Fruit fly (Drosophila melanogaster) whole organism, embryonic: ENCODE data around the gene hfp.
A peak's percentile ranks its signal among the peaks of the same experiment; 100 is the strongest.

Experiments
- CG10209 ChIP-seq: fragments of 200-800 bp; sonication (Bioruptor generic); optimal IDR thresholded peaks from 3 replicates; lab custom pipeline; 2017; ENCODE audit warnings: missing biosample characterization, mild to moderate bottlenecking, missing genetic modification characterization, missing genetic modification reagents
- CG11723 ChIP-seq: fragments of 200-800 bp; sonication (Bioruptor generic); optimal IDR thresholded peaks from 2 replicates; lab custom pipeline; 2017; ENCODE audit warnings: missing biosample characterization, mild to moderate bottlenecking, missing genetic modification characterization
- CG1529 ChIP-seq: fragments of 200-800 bp; sonication (Bioruptor generic); optimal IDR thresholded peaks from 3 replicates; lab custom pipeline; 2018; ENCODE audit warnings: missing biosample characterization, missing genetic modification characterization
- CG16813 ChIP-seq: fragments of 200-800 bp; sonication (Bioruptor generic); IDR thresholded peaks from 3 replicates; pipeline ENCODE4 v1.3.6; 2022; ENCODE audit warnings: missing biosample characterization, missing genetic modification characterization; ENCODE audit not compliant: partially characterized antibody
- CG17568 ChIP-seq: fragments of 200-800 bp; sonication (Bioruptor generic); optimal IDR thresholded peaks from 2 replicates; lab custom pipeline; 2018; ENCODE audit warnings: missing biosample characterization, mild to moderate bottlenecking, missing genetic modification characterization, moderate library complexity
- CG18599 ChIP-seq: fragments of 200-800 bp; sonication (Bioruptor generic); optimal IDR thresholded peaks from 3 replicates; lab custom pipeline; 2017; ENCODE audit warnings: missing biosample characterization, missing genetic modification characterization, mild to moderate bottlenecking, moderate library complexity, missing genetic modification reagents
- CG30403 ChIP-seq: fragments of 200-800 bp; sonication (Bioruptor generic); optimal IDR thresholded peaks from 3 replicates; lab custom pipeline; 2016; ENCODE audit warnings: missing biosample characterization, missing genetic modification characterization
- CG31365 ChIP-seq: fragments of 200-800 bp; sonication (Bioruptor generic); optimal IDR thresholded peaks from 2 replicates; lab custom pipeline; 2018; ENCODE audit warnings: missing biosample characterization, mild to moderate bottlenecking, missing genetic modification characterization
- CG3847 ChIP-seq: fragments of 200-800 bp; sonication (Bioruptor generic); IDR thresholded peaks from 2 replicates; pipeline ENCODE4 v1.3.6; 2022; ENCODE audit warnings: missing biosample characterization, missing genetic modification characterization
- CG7357 ChIP-seq: fragments of 200-800 bp; sonication (Bioruptor generic); IDR thresholded peaks from 3 replicates; pipeline ENCODE4 v1.3.6; 2022; ENCODE audit warnings: missing biosample characterization, missing genetic modification characterization
- CG8359 ChIP-seq: fragments of 200-800 bp; sonication (Bioruptor generic); optimal IDR thresholded peaks from 2 replicates; lab custom pipeline; 2017; ENCODE audit warnings: missing biosample characterization, mild to moderate bottlenecking, missing genetic modification characterization, borderline replicate concordance
- CG8944 ChIP-seq: fragments of 200-800 bp; sonication (Bioruptor generic); optimal IDR thresholded peaks from 3 replicates; lab custom pipeline; 2016; ENCODE audit warnings: missing biosample characterization, missing genetic modification characterization
- CG9437 ChIP-seq: fragments of 200-800 bp; sonication (Bioruptor generic); optimal IDR thresholded peaks from 2 replicates; lab custom pipeline; 2018; ENCODE audit warnings: missing biosample characterization, mild to moderate bottlenecking, missing genetic modification characterization
- D19A ChIP-seq: fragments of 200-800 bp; optimal IDR thresholded peaks from 3 replicates; lab custom pipeline; 2019; ENCODE audit warnings: missing biosample characterization, mild to moderate bottlenecking, missing genetic modification characterization, moderate library complexity
- Dbx ChIP-seq: fragments of 200-800 bp; sonication (Bioruptor generic); IDR thresholded peaks from 3 replicates; pipeline ENCODE4 v1.3.6; 2022; ENCODE audit warnings: missing biosample characterization, missing genetic modification characterization
- Dek ChIP-seq: fragments of 200-800 bp; sonication (Bioruptor generic); optimal IDR thresholded peaks from 3 replicates; lab custom pipeline; 2019; ENCODE audit warnings: missing biosample characterization, mild to moderate bottlenecking, missing genetic modification characterization, moderate library complexity
- Dfd ChIP-seq, 2 experiments: fragments of >200 bp; optimal IDR thresholded peaks; 2 replicates each; lab custom pipeline; 2017; ENCODE audit warnings: missing biosample characterization in 2 of 2, missing genetic modification characterization in 2 of 2
- Elba2 ChIP-seq: fragments of 200-800 bp; sonication (Bioruptor generic); optimal IDR thresholded peaks from 3 replicates; lab custom pipeline; 2016; ENCODE audit warnings: missing biosample characterization, missing genetic modification characterization
- Ets65A ChIP-seq: fragments of 200-800 bp; sonication (Bioruptor generic); peaks from one replicate; lab custom pipeline; 2016; ENCODE audit warnings: missing biosample characterization, missing genetic modification characterization
- Hr39 ChIP-seq: fragments of >200 bp; optimal IDR thresholded peaks from 2 replicates; lab custom pipeline; 2017
- Kr ChIP-seq: fragments of 200-800 bp; sonication (Bioruptor generic); optimal IDR thresholded peaks from 2 replicates; lab custom pipeline; 2017; ENCODE audit warnings: missing biosample characterization, mild to moderate bottlenecking, missing genetic modification characterization
- Med ChIP-seq: fragments of 200-800 bp; sonication (Bioruptor generic); peaks from one replicate; lab custom pipeline; 2016; ENCODE audit warnings: missing biosample characterization, missing genetic modification characterization, mild to moderate bottlenecking, inconsistent platforms, moderate library complexity
- Meics ChIP-seq: fragments of 200-800 bp; sonication (Bioruptor generic); optimal IDR thresholded peaks from 2 replicates; lab custom pipeline; 2017; ENCODE audit warnings: missing biosample characterization, mild to moderate bottlenecking, missing genetic modification characterization
- Myb ChIP-seq: fragments of 200-800 bp; sonication (Bioruptor generic); optimal IDR thresholded peaks from 2 replicates; lab custom pipeline; 2016; ENCODE audit warnings: missing biosample characterization, missing genetic modification characterization
- Poxn ChIP-seq: fragments of 200-800 bp; sonication (Bioruptor generic); IDR thresholded peaks from 2 replicates; pipeline ENCODE4 v1.3.6; 2022; ENCODE audit warnings: missing biosample characterization, missing genetic modification characterization
- caup ChIP-seq: fragments of 200-800 bp; sonication (Bioruptor generic); optimal IDR thresholded peaks from 3 replicates; lab custom pipeline; 2017; ENCODE audit warnings: missing biosample characterization, mild to moderate bottlenecking, missing genetic modification characterization, moderate library complexity; ENCODE audit not compliant: severe bottlenecking
- chif ChIP-seq, 2 experiments: fragments of 200-800 bp; sonication (Bioruptor generic); optimal IDR thresholded peaks; 3 replicates each; lab custom pipeline; 2016; ENCODE audit warnings: missing biosample characterization in 2 of 2, missing genetic modification characterization in 2 of 2
- crol ChIP-seq: fragments of 200-800 bp; sonication (Bioruptor generic); IDR thresholded peaks from 2 replicates; pipeline ENCODE4 v1.3.6; 2022; ENCODE audit warnings: missing biosample characterization, missing genetic modification characterization
- danr ChIP-seq: fragments of 200-800 bp; sonication (Bioruptor generic); IDR thresholded peaks from 2 replicates; pipeline ENCODE4 v1.3.6; 2022; ENCODE audit warnings: missing biosample characterization, missing genetic modification characterization
- fu2 ChIP-seq: fragments of 200-800 bp; sonication (Bioruptor generic); optimal IDR thresholded peaks from 2 replicates; lab custom pipeline; 2016; ENCODE audit warnings: missing biosample characterization, missing genetic modification characterization
- gcm ChIP-seq: fragments of 200-800 bp; sonication (Bioruptor generic); optimal IDR thresholded peaks from 2 replicates; lab custom pipeline; 2019; ENCODE audit warnings: missing biosample characterization, mild to moderate bottlenecking, missing genetic modification characterization, moderate library complexity
- grau ChIP-seq: fragments of 200-800 bp; optimal IDR thresholded peaks from 3 replicates; lab custom pipeline; 2019; ENCODE audit warnings: missing biosample characterization, mild to moderate bottlenecking, missing genetic modification characterization, moderate library complexity
- gsb-n ChIP-seq: fragments of 200-800 bp; sonication (Bioruptor generic); optimal IDR thresholded peaks from 3 replicates; lab custom pipeline; 2018; ENCODE audit warnings: missing biosample characterization, mild to moderate bottlenecking, missing genetic modification characterization
- ind ChIP-seq: fragments of 200-800 bp; sonication (Bioruptor generic); optimal IDR thresholded peaks from 3 replicates; lab custom pipeline; 2016; ENCODE audit warnings: missing biosample characterization, missing genetic modification characterization
- klu ChIP-seq: fragments of 200-800 bp; sonication (Bioruptor generic); IDR thresholded peaks from 2 replicates; pipeline ENCODE4 v1.3.6; 2022; ENCODE audit warnings: missing biosample characterization, missing genetic modification characterization
- nerfin-2 ChIP-seq: fragments of 200-800 bp; sonication (Bioruptor generic); IDR thresholded peaks from 2 replicates; pipeline ENCODE4 v1.3.6; 2022; ENCODE audit warnings: missing biosample characterization, missing genetic modification characterization; ENCODE audit not compliant: partially characterized antibody
- phol ChIP-seq: fragments of 200-800 bp; sonication (Bioruptor generic); optimal IDR thresholded peaks from 3 replicates; lab custom pipeline; 2018; ENCODE audit warnings: missing biosample characterization, mild to moderate bottlenecking, missing genetic modification characterization, moderate library complexity
- pita ChIP-seq: fragments of 200-800 bp; sonication (Bioruptor generic); optimal IDR thresholded peaks from 2 replicates; lab custom pipeline; 2017; ENCODE audit warnings: missing biosample characterization, mild to moderate bottlenecking, missing genetic modification characterization
- prd ChIP-seq, 3 experiments: fragments of >200 bp in 2 of 3; fragments of 200-800 bp in 1 of 3; sonication (Bioruptor generic) in 1 of 3; optimal IDR thresholded peaks in 2 of 3; IDR thresholded peaks in 1 of 3; 2 replicates in 2 of 3; 3 replicates in 1 of 3; pipeline versions ENCODE4 v1.3.6 to Lab custom; 2017 to 2022; ENCODE audit warnings: missing biosample characterization in 1 of 3, missing genetic modification characterization in 1 of 3
- scrt ChIP-seq: fragments of 200-800 bp; sonication (Bioruptor generic); optimal IDR thresholded peaks from 2 replicates; lab custom pipeline; 2018; ENCODE audit warnings: missing biosample characterization, mild to moderate bottlenecking, missing genetic modification characterization, moderate library complexity
- shn ChIP-seq: fragments of 200-800 bp; sonication (Bioruptor generic); optimal IDR thresholded peaks from 3 replicates; lab custom pipeline; 2016; ENCODE audit warnings: missing biosample characterization, missing genetic modification characterization
- slbo ChIP-seq: fragments of 200-800 bp; sonication (Bioruptor generic); IDR thresholded peaks from 2 replicates; pipeline ENCODE4 v1.3.6; 2022; ENCODE audit warnings: missing biosample characterization, missing genetic modification characterization
- ssp ChIP-seq: fragments of 200-800 bp; sonication (Bioruptor generic); IDR thresholded peaks from 2 replicates; pipeline ENCODE4 v1.3.6; 2022; ENCODE audit warnings: missing biosample characterization, missing genetic modification characterization
- twi ChIP-seq: fragments of 200-800 bp; optimal IDR thresholded peaks from 2 replicates; lab custom pipeline; 2019; ENCODE audit warnings: missing biosample characterization, mild to moderate bottlenecking, missing genetic modification characterization, moderate library complexity
- unc-4 ChIP-seq: fragments of 200-800 bp; sonication (Bioruptor generic); IDR thresholded peaks from 2 replicates; pipeline ENCODE4 v1.3.6; 2022; ENCODE audit warnings: missing biosample characterization, missing genetic modification characterization; ENCODE audit not compliant: partially characterized antibody

hfp gene

DNA sequence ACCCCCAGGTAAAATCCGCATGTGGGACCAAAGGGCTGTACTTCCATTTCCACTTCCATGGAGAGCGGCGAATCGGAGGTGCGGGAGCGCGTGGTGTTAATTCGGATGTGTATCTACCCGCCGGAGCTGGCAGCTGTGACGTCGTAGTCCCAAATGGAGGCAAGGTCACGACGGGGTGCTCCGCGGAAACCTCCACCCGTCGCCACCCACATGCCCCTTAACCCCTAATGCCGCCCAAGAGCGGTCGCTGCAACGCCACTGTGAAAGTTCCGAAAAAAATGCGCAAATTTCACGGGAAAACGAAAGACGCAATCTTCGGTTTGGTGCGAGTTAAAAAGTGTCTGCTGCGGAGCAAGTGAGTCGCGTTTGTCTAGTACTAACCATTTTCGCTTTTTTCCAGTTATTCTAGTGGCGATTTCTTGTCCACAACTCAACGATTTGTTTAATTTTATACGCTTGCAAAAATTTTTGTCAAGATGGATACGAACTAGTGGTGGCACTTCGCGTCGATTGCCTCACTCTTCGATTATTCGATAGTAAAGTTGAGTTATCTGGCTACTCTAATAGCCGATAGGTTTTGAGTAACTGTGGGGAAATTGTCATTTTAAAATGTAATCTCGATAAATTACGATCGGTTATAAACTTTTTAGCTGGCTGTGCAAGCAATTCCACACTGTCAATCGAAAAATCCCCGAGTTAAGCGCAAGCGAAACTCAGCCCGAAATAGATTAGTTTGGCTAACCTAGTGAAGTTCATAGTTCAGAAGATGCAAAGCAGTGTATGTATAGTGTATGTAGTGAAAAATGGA lies at the start of gene hfp, which contains the start of gene Psa (continued):
- no peak for TF ChIP-seq CG1529 (GFP tag; lab: Kevin White, UChicago)
- TF ChIP-seq CG17568 (GFP tag; lab: Kevin White, UChicago), result no peak
- no peak for TF ChIP-seq twi
- no peak for TF ChIP-seq CG8359
- TF ChIP-seq Kr (GFP tag; lab: Kevin White, UChicago), result no peak
- TF ChIP-seq phol (tag; lab: Kevin White, UChicago), result peak; percentile 91
- no peak for TF ChIP-seq CG18599 (GFP tag; lab: Kevin White, UChicago)
- TF ChIP-seq ind, result no peak
- peak; percentile 7 for TF ChIP-seq grau (tag; lab: Kevin White, UChicago)
- no peak for TF ChIP-seq chif (GFP tag; optimal IDR thresholded peaks at IDR 0.05; lab: Kevin White, UChicago)
- no peak for TF ChIP-seq pita (GFP tag; lab: Kevin White, UChicago)
- no peak for TF ChIP-seq Dek (tag; lab: Kevin White, UChicago)
- no peak for TF ChIP-seq Poxn (GFP tag; lab: Robert Waterston, UW)
- peak; percentile 62 for TF ChIP-seq unc-4 (GFP tag; lab: Robert Waterston, UW)
- peak; percentile 60; the same call in 1 of the 2 replicates for TF ChIP-seq nerfin-2 (GFP tag; lab: Robert Waterston, UW)
- TF ChIP-seq klu (GFP tag; lab: Robert Waterston, UW), result no peak
- peak; percentile 18 for TF ChIP-seq D19A (tag; lab: Kevin White, UChicago)
- no peak for TF ChIP-seq CG11723 (GFP tag; lab: Kevin White, UChicago)
- no peak for TF ChIP-seq gcm (GFP tag; lab: Kevin White, UChicago)
- no peak for TF ChIP-seq CG9437 (GFP tag; lab: Kevin White, UChicago)
- peak; percentile 53 for TF ChIP-seq Med (GFP tag; lab: Kevin White, UChicago)
- TF ChIP-seq CG30403 (GFP tag; lab: Kevin White, UChicago), result no peak
- TF ChIP-seq CG8944, result no peak
- no peak for TF ChIP-seq fu2 (GFP tag; lab: Kevin White, UChicago)
- no peak for TF ChIP-seq CG10209 (GFP tag; lab: Kevin White, UChicago)
- TF ChIP-seq, all 482 proteins: peak for 80

DNA sequence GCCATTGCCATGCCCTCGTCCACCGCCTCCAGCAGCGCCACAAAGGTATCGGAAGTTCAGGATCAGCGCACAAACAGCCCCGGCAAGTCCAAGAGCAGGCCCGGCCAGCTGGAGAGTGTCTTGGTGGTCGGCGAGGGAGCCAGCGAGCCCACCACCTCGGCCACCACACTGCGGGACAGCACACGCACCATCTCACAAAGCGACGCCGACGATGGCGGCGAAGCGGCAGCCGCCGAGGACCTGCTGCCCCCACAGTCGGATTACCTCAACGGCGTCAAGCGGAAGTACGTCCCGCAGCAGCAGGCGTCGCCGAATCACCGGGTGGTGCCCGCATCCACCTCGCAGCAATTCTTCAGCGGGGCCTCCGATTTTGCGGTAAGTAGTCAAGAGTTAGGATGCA lies 48.5 kb upstream of the hfp start:
- no peak for TF ChIP-seq danr
- TF ChIP-seq crol, result no peak
- TF ChIP-seq Myb (GFP tag; lab: Kevin White, UChicago), result no peak
- no peak for TF ChIP-seq prd (optimal IDR thresholded peaks at IDR 0.05; lab: Kevin White, UChicago)
- TF ChIP-seq prd (GFP tag; IDR thresholded peaks at IDR 0.05; lab: Robert Waterston, UW), result no peak
- no peak for TF ChIP-seq Meics (GFP tag; lab: Kevin White, UChicago)
- 0 out of 2 replicates have a peak, but pooled peaks have one; percentile 9 for TF ChIP-seq slbo (GFP tag; lab: Robert Waterston, UW)
- TF ChIP-seq scrt (GFP tag; lab: Kevin White, UChicago), result no peak
- TF ChIP-seq CG31365 (tag; lab: Kevin White, UChicago), result no peak
- peak; percentile 85 for TF ChIP-seq Ets65A (GFP tag; lab: Kevin White, UChicago)
- no peak for TF ChIP-seq ssp (GFP tag; lab: Robert Waterston, UW)
- TF ChIP-seq Elba2, result no peak
- no peak for TF ChIP-seq grau (tag; lab: Kevin White, UChicago)
- 0 out of 2 replicates have a peak, but pooled peaks have one; percentile 25 for TF ChIP-seq CG3847 (GFP tag; lab: Robert Waterston, UW)
- TF ChIP-seq Med (GFP tag; lab: Kevin White, UChicago), result peak; percentile 33
- TF ChIP-seq caup (GFP tag; lab: Kevin White, UChicago), result no peak
- no peak for TF ChIP-seq CG7357 (GFP tag; lab: Robert Waterston, UW)
- TF ChIP-seq gsb-n (tag; lab: Kevin White, UChicago), result no peak
- TF ChIP-seq Dbx (GFP tag; lab: Robert Waterston, UW), result 0 out of 3 replicates have a peak, but pooled peaks have one; percentile 20
- no peak for TF ChIP-seq Dfd (GFP tag; optimal IDR thresholded peaks at IDR 0.05; lab: Kevin White, UChicago)
- TF ChIP-seq Hr39 (lab: Kevin White, UChicago), result no peak
- TF ChIP-seq shn (GFP tag; lab: Kevin White, UChicago), result no peak
- TF ChIP-seq CG16813 (GFP tag; lab: Robert Waterston, UW), result 0 out of 3 replicates have a peak, but pooled peaks have one; percentile 7
